Fruit fly (Drosophila melanogaster): ENCODE measurements around the gene CG5897.

DNA sequence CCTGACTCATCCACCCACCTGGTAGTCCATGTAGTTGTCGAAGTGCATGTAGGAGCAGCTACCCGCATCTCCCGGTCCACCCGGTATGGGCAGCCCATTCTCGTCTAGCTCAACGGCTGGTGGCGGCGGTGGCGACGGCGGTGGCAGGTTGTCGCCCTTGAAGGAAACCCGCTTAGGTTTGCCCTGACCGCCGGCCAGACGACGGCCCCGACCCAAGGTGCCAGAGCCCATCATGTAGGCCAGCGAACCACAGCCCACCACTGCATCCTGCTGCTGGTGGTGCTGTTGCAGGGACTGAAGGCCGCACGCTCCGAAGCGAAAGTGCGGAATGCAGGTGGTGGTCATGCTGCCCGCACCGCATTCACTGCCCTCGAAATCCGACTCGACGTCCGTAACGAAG is 26.5 kb downstream of the CG5897 start:
- TF ChIP-seq CG14711 (tag; optimal IDR thresholded peaks at IDR 0.05) (no peak), CG12768 (GFP tag; optimal IDR thresholded peaks at IDR 0.05) (no peak), kay (GFP tag; ENCODE audit: borderline replicate concordance) (no peak), bab1 (GFP tag; optimal IDR thresholded peaks at IDR 0.05) (no peak)
